Fruit fly (Drosophila melanogaster): ENCODE results near the gene Act88F.

Act88F gene

DNA sequence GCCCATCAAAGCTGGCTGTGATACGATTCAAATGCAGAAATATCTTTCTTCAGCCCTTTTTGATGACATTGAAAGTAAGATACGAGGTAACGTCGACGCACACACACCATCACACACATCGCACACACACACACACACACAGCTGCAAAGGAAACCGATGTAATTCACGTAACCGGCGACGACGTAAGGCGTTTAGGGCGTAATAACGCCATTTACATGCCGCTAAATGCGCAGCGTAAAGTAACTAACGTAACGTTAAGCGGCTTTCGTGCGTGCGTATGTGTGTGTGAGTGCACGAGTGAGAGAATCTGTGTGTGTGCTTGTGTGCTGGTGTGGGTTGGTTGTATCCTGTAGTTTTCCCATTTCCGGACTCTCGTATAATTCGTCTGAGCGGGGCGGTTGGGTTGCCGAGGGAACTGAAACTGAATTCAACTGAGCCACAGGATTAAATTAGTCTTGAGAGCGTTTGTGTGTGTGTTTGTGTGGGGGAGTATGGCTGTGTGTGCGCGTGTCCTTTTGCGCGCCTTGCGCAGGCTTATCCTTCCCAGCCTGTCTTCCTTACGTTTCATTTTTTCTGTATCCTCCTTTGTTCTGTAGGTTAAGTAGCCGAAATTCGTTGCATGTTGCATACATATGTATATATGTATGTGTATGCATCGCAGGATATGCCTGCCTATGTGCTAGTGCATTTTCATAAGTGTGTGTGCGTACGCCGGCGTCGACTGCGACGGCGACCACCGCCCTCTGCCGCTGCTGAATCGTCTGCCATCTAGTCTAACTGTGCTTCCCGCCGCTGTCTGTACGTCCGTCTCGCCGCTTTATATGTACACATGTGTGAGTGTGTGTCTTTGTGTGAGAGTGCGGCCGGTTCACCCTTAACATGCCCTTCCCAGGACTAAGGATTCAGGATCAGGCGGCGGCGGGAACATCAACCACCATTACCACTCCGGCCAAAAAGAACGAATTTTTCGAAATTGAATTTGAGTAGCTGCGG, 21.7 kb upstream of the Act88F start:
- TF ChIP-seq CG1792 (GFP tag; optimal IDR thresholded peaks at IDR 0.05) (no peak), CG17802 (tag; optimal IDR thresholded peaks at IDR 0.05) (no peak), Hr78 (GFP tag; optimal IDR thresholded peaks at IDR 0.05) (peak in 1 of 2 experiments; percentile 56), CG14710 (tag; optimal IDR thresholded peaks at IDR 0.05) (no peak), CG8478 (optimal IDR thresholded peaks at IDR 0.05) (peak; percentile 75), oc (tag; optimal IDR thresholded peaks at IDR 0.05) (peak; percentile 53), CG2199 (GFP tag; IDR thresholded peaks at IDR 0.05) (0 out of 3 replicates have a peak, but pooled peaks have one; percentile 43), abd-A (tag; optimal IDR thresholded peaks at IDR 0.05) (peak; percentile 82), CG18011 (GFP tag; optimal IDR thresholded peaks at IDR 0.05) (no peak), Sox100B (GFP tag; optimal IDR thresholded peaks at IDR 0.05) (no peak), tna (GFP tag; IDR thresholded peaks at IDR 0.05; ENCODE audit: partially characterized antibody) (no peak), D (optimal IDR thresholded peaks at IDR 0.05) (peak; percentile 53), D (GFP tag; optimal IDR thresholded peaks at IDR 0.05) (no peak), CG6654 (GFP tag; optimal IDR thresholded peaks at IDR 0.05) (no peak), ro (GFP tag; IDR thresholded peaks at IDR 0.05) (no peak), CG31365 (tag; optimal IDR thresholded peaks at IDR 0.05) (no peak), Ets97D (GFP tag; optimal IDR thresholded peaks at IDR 0.05) (no peak), CG9215 (GFP tag; IDR thresholded peaks at IDR 0.05) (no peak), CG2116 (GFP tag; optimal IDR thresholded peaks at IDR 0.05) (no peak), salm (tag; optimal IDR thresholded peaks at IDR 0.05) (no peak), CG8359 (GFP tag; optimal IDR thresholded peaks at IDR 0.05; ENCODE audit: borderline replicate concordance) (no peak), MBD-R2 (GFP tag; IDR thresholded peaks at IDR 0.05) (0 out of 2 replicates have a peak, but pooled peaks have one; percentile 7), Deaf1 (tag; optimal IDR thresholded peaks at IDR 0.05) (peak; percentile 71), Ptx1 (GFP tag; IDR thresholded peaks at IDR 0.05) (no peak), ssp (GFP tag; IDR thresholded peaks at IDR 0.05) (no peak), CG18262 (tag; optimal IDR thresholded peaks at IDR 0.05) (no peak), zfh1 (GFP tag; IDR thresholded peaks at IDR 0.05) (no peak), CG8388 (GFP tag; optimal IDR thresholded peaks at IDR 0.05) (no peak), Rfx (GFP tag; IDR thresholded peaks at IDR 0.05) (peak; percentile 23; the same call in 1 of the 2 replicates), Hr3 (GFP tag; optimal IDR thresholded peaks at IDR 0.05) (no peak), stwl (tag; optimal IDR thresholded peaks at IDR 0.05) (peak; percentile 7), phol (tag; optimal IDR thresholded peaks at IDR 0.05) (no peak), cg (GFP tag; optimal IDR thresholded peaks at IDR 0.05) (peak; percentile 86), CG10565 (GFP tag; optimal IDR thresholded peaks at IDR 0.05) (no peak), Hey (tag; optimal IDR thresholded peaks at IDR 0.05) (peak; percentile 5), Trl (optimal IDR thresholded peaks at IDR 0.05) (peak; percentile 28 to 37), Trl (GFP tag; optimal IDR thresholded peaks at IDR 0.05) (no peak), Med (GFP tag) (peak; percentile 73), lilli (GFP tag; optimal IDR thresholded peaks at IDR 0.05) (no peak), fru (optimal IDR thresholded peaks at IDR 0.05) (no peak), CG32767 (GFP tag; IDR thresholded peaks at IDR 0.05) (0 out of 2 replicates have a peak, but pooled peaks have one; percentile 16), Nf-YC (tag; optimal IDR thresholded peaks at IDR 0.05) (no peak), Dbx (GFP tag; IDR thresholded peaks at IDR 0.05) (0 out of 3 replicates have a peak, but pooled peaks have one; percentile 9), zen (tag; optimal IDR thresholded peaks at IDR 0.05) (peak; percentile 13), CG13424 (tag; optimal IDR thresholded peaks at IDR 0.05) (no peak), HmgD (GFP tag; optimal IDR thresholded peaks at IDR 0.05) (no peak), Fer3 (tag; optimal IDR thresholded peaks at IDR 0.05) (no peak), chinmo (GFP tag; IDR thresholded peaks at IDR 0.05; ENCODE audit: partially characterized antibody) (peak; percentile 58; the same call in 1 of the 4 replicates), Dll (GFP tag; IDR thresholded peaks at IDR 0.05; ENCODE audit: partially characterized antibody) (no peak)

Measured in whole organism, embryonic.